Worm (Caenorhabditis elegans) whole organism, late embryonic: ENCODE measurements around the gene B0454.8.

Experiments
- C08G9.2 ChIP-seq: sonication (generic microtip); optimal IDR thresholded peaks from 2 replicates; lab custom pipeline; 2016; ENCODE audit warnings: mild to moderate bottlenecking, missing genetic modification characterization, moderate library complexity, missing compliant biosample characterization
- F13H6.1 ChIP-seq: sonication (generic microtip); optimal IDR thresholded peaks from 2 replicates; lab custom pipeline; 2016; ENCODE audit warnings: missing genetic modification characterization, missing compliant biosample characterization
- ahr-1 ChIP-seq: sonication (generic microtip); optimal IDR thresholded peaks from 2 replicates; lab custom pipeline; 2016; ENCODE audit warnings: missing genetic modification characterization, missing compliant biosample characterization
- ceh-2 ChIP-seq: sonication (generic microtip); optimal IDR thresholded peaks from 2 replicates; lab custom pipeline; 2016; ENCODE audit warnings: missing genotype, missing genetic modification characterization, missing compliant biosample characterization
- ceh-31 ChIP-seq: sonication (generic microtip); optimal IDR thresholded peaks from 2 replicates; lab custom pipeline; 2016; ENCODE audit warnings: missing genetic modification characterization, missing compliant biosample characterization
- dmd-4 ChIP-seq: sonication (generic microtip); optimal IDR thresholded peaks from 2 replicates; lab custom pipeline; 2016; ENCODE audit warnings: borderline replicate concordance, missing genetic modification characterization, missing compliant biosample characterization
- dve-1 ChIP-seq: sonication (generic microtip); optimal IDR thresholded peaks from 2 replicates; lab custom pipeline; 2017; ENCODE audit warnings: antibody characterized with exemption, mild to moderate bottlenecking, missing genetic modification characterization, missing compliant biosample characterization
- elt-2 ChIP-seq: sonication (generic microtip); optimal IDR thresholded peaks from 2 replicates; lab custom pipeline; 2016; ENCODE audit warnings: missing genetic modification reagents, missing genetic modification characterization, missing compliant biosample characterization
- elt-4 ChIP-seq: sonication (generic microtip); optimal IDR thresholded peaks from 2 replicates; lab custom pipeline; 2016; ENCODE audit warnings: missing genetic modification characterization, missing compliant biosample characterization
- ets-4 ChIP-seq: sonication (generic microtip); optimal IDR thresholded peaks from 2 replicates; lab custom pipeline; 2016; ENCODE audit warnings: missing genetic modification characterization, missing compliant biosample characterization
- fax-1 ChIP-seq: sonication (generic microtip); optimal IDR thresholded peaks from 2 replicates; lab custom pipeline; 2016; ENCODE audit warnings: missing genotype, missing genetic modification characterization, missing compliant biosample characterization
- fkh-10 ChIP-seq: fragments of 150-350 bp; optimal IDR thresholded peaks from 2 replicates; lab custom pipeline; 2014; ENCODE audit warnings: missing biosample characterization, missing genetic modification reagents, missing genetic modification characterization
- hlh-15 ChIP-seq: sonication (generic microtip); optimal IDR thresholded peaks from 2 replicates; lab custom pipeline; 2016; ENCODE audit warnings: missing genetic modification characterization, missing compliant biosample characterization
- hlh-30 ChIP-seq: sonication (generic microtip); optimal IDR thresholded peaks from 2 replicates; lab custom pipeline; 2017; ENCODE audit warnings: antibody characterized with exemption, missing genetic modification characterization, missing compliant biosample characterization; ENCODE audit not compliant: insufficient read depth
- nhr-11 ChIP-seq: fragments of 150-350 bp; optimal IDR thresholded peaks from 2 replicates; lab custom pipeline; 2014; ENCODE audit warnings: missing biosample characterization, missing genetic modification characterization
- odd-2 ChIP-seq: sonication (generic microtip); optimal IDR thresholded peaks from 2 replicates; lab custom pipeline; 2017; ENCODE audit warnings: antibody characterized with exemption, mild to moderate bottlenecking, missing genetic modification characterization, missing compliant biosample characterization
- pag-3 ChIP-seq: sonication (generic microtip); optimal IDR thresholded peaks from 2 replicates; lab custom pipeline; 2016; ENCODE audit warnings: missing compliant biosample characterization, missing genetic modification characterization, borderline replicate concordance
- pat-9 ChIP-seq: fragments of 200-800 bp; sonication (Bioruptor generic); optimal IDR thresholded peaks from 2 replicates; lab custom pipeline; 2018; ENCODE audit warnings: mild to moderate bottlenecking, missing genetic modification characterization, moderate library complexity, missing compliant biosample characterization
- pha-4 ChIP-seq: fragments of 150-350 bp; optimal IDR thresholded peaks from 2 replicates; lab custom pipeline; 2018; ENCODE audit warnings: missing biosample characterization, missing genetic modification reagents, missing genetic modification characterization
- pqm-1 ChIP-seq: sonication (generic microtip); optimal IDR thresholded peaks from 2 replicates; lab custom pipeline; 2016; ENCODE audit warnings: missing genetic modification characterization, missing compliant biosample characterization
- pros-1 ChIP-seq: fragments of 150-350 bp; optimal IDR thresholded peaks from 2 replicates; lab custom pipeline; 2014; ENCODE audit warnings: missing biosample characterization, missing genetic modification reagents, missing genetic modification characterization
- ref-2 ChIP-seq: sonication (generic microtip); optimal IDR thresholded peaks from 2 replicates; lab custom pipeline; 2016; ENCODE audit warnings: missing genetic modification characterization, missing compliant biosample characterization
- rnt-1 ChIP-seq: sonication (generic microtip); optimal IDR thresholded peaks from 2 replicates; lab custom pipeline; 2016; ENCODE audit warnings: missing genetic modification characterization, missing compliant biosample characterization
- sox-2 ChIP-seq: fragments of 200-800 bp; sonication (Bioruptor generic); IDR thresholded peaks from 2 replicates; pipeline ENCODE4 v1.3.6; 2022; ENCODE audit warnings: missing genetic modification reagents, missing genetic modification characterization, missing compliant biosample characterization
- tbx-2 ChIP-seq: sonication (generic microtip); optimal IDR thresholded peaks from 2 replicates; lab custom pipeline; 2016; ENCODE audit warnings: missing genetic modification characterization, missing compliant biosample characterization
- tbx-7 ChIP-seq: sonication (generic microtip); optimal IDR thresholded peaks from 2 replicates; lab custom pipeline; 2016; ENCODE audit warnings: missing genotype, missing genetic modification characterization, missing compliant biosample characterization
- unc-55 ChIP-seq: sonication (generic microtip); optimal IDR thresholded peaks from 2 replicates; lab custom pipeline; 2017; ENCODE audit warnings: missing biosample characterization, missing genetic modification reagents, missing genetic modification characterization
- zip-5 ChIP-seq: sonication (generic microtip); optimal IDR thresholded peaks from 2 replicates; lab custom pipeline; 2016; ENCODE audit warnings: missing genetic modification characterization, missing compliant biosample characterization

Gene B0454.8

ce11 chrII:2996721-2997120 is 46.5 kb downstream of the B0454.8 start, which contains the start of gene lido-8:
TSS of gene lido-8 (plus strand) at chrII:2997021.
- TF ChIP-seq hlh-15 (tag; lab: Kevin White, UChicago) (no peak), odd-2 (tag; lab: Kevin White, UChicago) (no peak), pqm-1 (tag; lab: Kevin White, UChicago) (no peak), pros-1 (tag; lab: Kevin White, UChicago) (no peak), dmd-4 (tag; lab: Kevin White, UChicago) (no peak), dve-1 (tag; lab: Kevin White, UChicago) (no peak), hlh-30 (tag; lab: Kevin White, UChicago) (no peak), pha-4 (tag; lab: Kevin White, UChicago) (no peak), elt-4 (tag; lab: Kevin White, UChicago) (no peak), pag-3 (tag; lab: Kevin White, UChicago) (no peak), F13H6.1 (no peak), nhr-11 (tag; lab: Kevin White, UChicago) (no peak), tbx-7 (tag; lab: Kevin White, UChicago) (no peak)
- TF ChIP-seq, all 69 proteins: peak for 0

ce11 chrII:2994590-2995392 is 48.5 kb downstream of the B0454.8 start:
- TF ChIP-seq unc-55 (GFP tag; lab: Kevin White, UChicago) (peak; percentile 98), rnt-1 (tag; lab: Kevin White, UChicago) (peak; percentile 23), pat-9 (tag; lab: Kevin White, UChicago) (peak; percentile 32), fkh-10 (GFP tag; lab: Kevin White, UChicago) (no peak)

- TF ChIP-seq ceh-31 (tag; lab: Kevin White, UChicago) (peak; percentile 51), ahr-1 (tag; lab: Kevin White, UChicago) (no peak)
Measured at ce11 chrII:2992300-2992699, 51.0 kb downstream of the B0454.8 start.

- TF ChIP-seq tbx-2: peak; percentile 49
- peak; percentile 18 for TF ChIP-seq elt-2 (tag; lab: Kevin White, UChicago)
- TF ChIP-seq hlh-15 (tag; lab: Kevin White, UChicago): no peak
- no peak for TF ChIP-seq fkh-10 (GFP tag; lab: Kevin White, UChicago)
- peak; percentile 50 for TF ChIP-seq tbx-7 (tag; lab: Kevin White, UChicago)
- TF ChIP-seq ceh-2 (tag; lab: Kevin White, UChicago): peak; percentile 42
- TF ChIP-seq fax-1 (tag; lab: Kevin White, UChicago): peak; percentile 13
- TF ChIP-seq ref-2 (tag; lab: Kevin White, UChicago): peak; percentile 35
- peak; percentile 49 for TF ChIP-seq ceh-31 (tag; lab: Kevin White, UChicago)
- TF ChIP-seq C08G9.2 (tag; lab: Kevin White, UChicago): peak; percentile 58
- TF ChIP-seq ets-4: peak; percentile 2
- TF ChIP-seq sox-2 (GFP tag; lab: Robert Waterston, UW): no peak
- peak; percentile 4 for TF ChIP-seq zip-5
Measured at ce11 chrII:2991555-2992083, 51.6 kb downstream of the B0454.8 start, which contains the start of gene K08A2.2. TSS of gene K08A2.2 (plus strand) at chrII:2991605.
